Worm (Caenorhabditis elegans): ENCODE data around the gene mcm-6.

DNA sequence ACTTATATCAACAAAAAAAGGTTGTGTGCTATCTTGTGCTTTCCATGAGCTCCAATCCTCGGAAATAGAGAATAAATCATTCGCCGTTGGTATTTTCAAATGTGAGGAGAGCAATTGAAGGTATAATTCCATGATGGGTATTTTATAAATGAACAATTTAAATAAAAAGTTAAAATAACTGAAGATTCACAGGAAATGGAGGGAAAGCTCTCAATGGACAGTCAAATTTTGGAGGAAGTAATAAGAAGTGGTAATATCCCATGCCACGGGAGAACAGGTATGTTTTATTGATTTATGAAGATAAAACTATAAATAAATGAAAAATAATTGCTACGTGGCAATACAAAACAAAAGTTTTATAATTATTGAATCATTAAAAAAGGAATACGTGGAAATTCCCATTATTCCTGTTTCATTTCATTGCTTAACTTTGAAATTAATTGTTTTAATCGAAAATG is 11.0 kb upstream of the mcm-6 start:
- TF ChIP-seq ttx-3 (tag; optimal IDR thresholded peaks at IDR 0.05) (no peak), pha-4 (tag; optimal IDR thresholded peaks at IDR 0.05) (no peak), tbx-2 (tag; optimal IDR thresholded peaks at IDR 0.05) (no peak), nhr-11 (tag; optimal IDR thresholded peaks at IDR 0.05) (no peak), nhr-232 (tag; optimal IDR thresholded peaks at IDR 0.05) (no peak), hlh-15 (tag; optimal IDR thresholded peaks at IDR 0.05) (no peak), pqm-1 (tag; optimal IDR thresholded peaks at IDR 0.05) (no peak), nfya-1 (tag; optimal IDR thresholded peaks at IDR 0.05) (no peak), ama-1 (optimal IDR thresholded peaks at IDR 0.05) (no peak), dve-1 (tag; optimal IDR thresholded peaks at IDR 0.05) (no peak), fkh-10 (GFP tag; optimal IDR thresholded peaks at IDR 0.05) (no peak), tbx-7 (tag; optimal IDR thresholded peaks at IDR 0.05) (no peak), ceh-18 (tag; optimal IDR thresholded peaks at IDR 0.05) (no peak)
